Fruit fly (Drosophila melanogaster) whole organism, embryonic: Measurements from ENCODE around the gene CG33514.

Experiments used
- CG3838 ChIP-seq: fragments of 200-800 bp; sonication (Bioruptor generic); optimal IDR thresholded peaks from 3 replicates; lab custom pipeline; 2016; ENCODE audit warnings: missing biosample characterization, missing genetic modification characterization
- HLH4C ChIP-seq: fragments of 200-800 bp; sonication (Bioruptor generic); IDR thresholded peaks from 3 replicates; pipeline ENCODE4 v1.3.6; 2022; ENCODE audit warnings: missing biosample characterization, missing genetic modification characterization; ENCODE audit not compliant: partially characterized antibody
- Poxn ChIP-seq: fragments of 200-800 bp; sonication (Bioruptor generic); IDR thresholded peaks from 2 replicates; pipeline ENCODE4 v1.3.6; 2022; ENCODE audit warnings: missing biosample characterization, missing genetic modification characterization
- klu ChIP-seq: fragments of 200-800 bp; sonication (Bioruptor generic); IDR thresholded peaks from 2 replicates; pipeline ENCODE4 v1.3.6; 2022; ENCODE audit warnings: missing biosample characterization, missing genetic modification characterization
- kni ChIP-seq: fragments of 200-800 bp; sonication (Bioruptor generic); optimal IDR thresholded peaks from 3 replicates; lab custom pipeline; 2017; ENCODE audit warnings: mild to moderate bottlenecking, missing biosample characterization, missing genetic modification reagents, missing genetic modification characterization

DNA sequence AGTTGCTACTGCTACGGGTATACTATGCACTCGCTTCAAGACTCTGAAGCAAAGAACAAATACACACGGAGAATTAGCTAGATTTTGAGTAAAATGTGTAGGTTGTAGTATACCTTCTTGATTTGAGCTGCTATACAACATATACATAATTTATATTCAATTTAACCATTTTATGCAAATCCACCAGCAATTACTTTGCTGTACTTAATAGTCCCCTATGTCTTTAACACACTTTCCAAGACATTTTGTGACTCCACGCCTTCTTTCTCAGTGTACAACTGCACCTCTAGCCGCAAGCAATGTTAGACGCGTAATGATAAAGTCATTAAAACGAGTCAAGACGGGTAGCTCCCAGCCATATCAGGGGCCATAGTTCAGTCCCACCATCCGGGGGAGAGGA is 28.6 kb upstream of the CG33514 start:
- TF ChIP-seq Poxn (GFP tag; lab: Robert Waterston, UW) (no peak), CG3838 (GFP tag; lab: Kevin White, UChicago) (no peak), klu (GFP tag; lab: Robert Waterston, UW) (no peak), kni (GFP tag; lab: Kevin White, UChicago) (no peak), HLH4C (no peak)
